Fruit fly (Drosophila melanogaster): ENCODE data around the gene CG34043.

Gene CG34043

DNA sequence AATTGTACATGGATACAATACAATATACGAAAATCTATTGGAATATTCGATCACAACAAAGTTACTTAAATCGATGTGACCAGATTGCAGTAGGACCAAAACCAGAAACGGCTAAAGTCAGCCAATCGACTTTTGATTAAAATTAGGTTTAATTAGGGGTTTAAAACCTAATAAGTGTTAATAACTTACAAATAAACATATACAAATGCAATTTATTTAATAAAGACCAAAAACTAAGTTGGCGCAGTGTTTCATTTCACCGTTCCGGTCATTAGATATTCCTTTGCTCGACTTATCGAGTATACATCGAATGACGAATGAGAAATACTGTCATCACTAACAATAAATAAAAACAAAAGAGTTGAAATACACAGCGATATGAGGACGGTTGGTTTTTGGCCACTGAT, 30.2 kb downstream of the CG34043 start, which contains the start of the genes bsk and CG31717 (continued):
- TF ChIP-seq eyg (GFP tag; optimal IDR thresholded peaks at IDR 0.05) (no peak), Atf-2 (GFP tag; optimal IDR thresholded peaks at IDR 0.05) (no peak), otp (GFP tag; IDR thresholded peaks at IDR 0.05) (no peak), ham (GFP tag; IDR thresholded peaks at IDR 0.05) (no peak), Deaf1 (tag; optimal IDR thresholded peaks at IDR 0.05) (no peak), CG17829 (tag; optimal IDR thresholded peaks at IDR 0.05) (peak; percentile 38), nmo (GFP tag; optimal IDR thresholded peaks at IDR 0.05) (peak; percentile 60), gt (GFP tag; IDR thresholded peaks at IDR 0.05) (no peak), sim (GFP tag; IDR thresholded peaks at IDR 0.05) (no peak), phol (tag; optimal IDR thresholded peaks at IDR 0.05) (peak; percentile 46), gce (GFP tag; IDR thresholded peaks at IDR 0.05) (no peak), Blimp-1 (GFP tag; optimal IDR thresholded peaks at IDR 0.05) (no peak), Sin3A (optimal IDR thresholded peaks at IDR 0.05) (peak; percentile 19), Gsc (GFP tag; IDR thresholded peaks at IDR 0.05) (no peak), CG11504 (tag; optimal IDR thresholded peaks at IDR 0.05) (no peak), stc (GFP tag; IDR thresholded peaks at IDR 0.05) (no peak), MTF-1 (GFP tag; optimal IDR thresholded peaks at IDR 0.05; ENCODE audit: borderline replicate concordance) (no peak), ap (GFP tag; IDR thresholded peaks at IDR 0.05) (no peak), Optix (GFP tag; IDR thresholded peaks at IDR 0.05) (no peak), CG2875 (GFP tag; optimal IDR thresholded peaks at IDR 0.05) (no peak), Sry-β (GFP tag; optimal IDR thresholded peaks at IDR 0.05) (no peak), CG1529 (GFP tag; optimal IDR thresholded peaks at IDR 0.05) (no peak), Hr51 (GFP tag; optimal IDR thresholded peaks at IDR 0.05) (no peak), Ada2b (GFP tag; IDR thresholded peaks at IDR 0.05) (no peak), toy (GFP tag; IDR thresholded peaks at IDR 0.05) (no peak), Hey (tag; optimal IDR thresholded peaks at IDR 0.05) (no peak), CG12299 (tag; optimal IDR thresholded peaks at IDR 0.05) (no peak), crc (GFP tag; optimal IDR thresholded peaks at IDR 0.05) (no peak), CG9876 (GFP tag; optimal IDR thresholded peaks at IDR 0.05) (no peak), pros (GFP tag; optimal IDR thresholded peaks at IDR 0.05) (no peak), TFAM (GFP tag; optimal IDR thresholded peaks at IDR 0.05) (no peak), crol (GFP tag; IDR thresholded peaks at IDR 0.05) (no peak), Pdp1 (GFP tag; optimal IDR thresholded peaks at IDR 0.05) (no peak), chm (GFP tag; IDR thresholded peaks at IDR 0.05) (no peak), ase (GFP tag; IDR thresholded peaks at IDR 0.05) (no peak), pnt (GFP tag; optimal IDR thresholded peaks at IDR 0.05) (no peak), gem (tag; optimal IDR thresholded peaks at IDR 0.05) (no peak), cas (GFP tag; IDR thresholded peaks at IDR 0.05) (no peak), odd (GFP tag; optimal IDR thresholded peaks at IDR 0.05) (no peak), repo (GFP tag; optimal IDR thresholded peaks at IDR 0.05) (no peak), CG6791 (GFP tag; IDR thresholded peaks at IDR 0.05; ENCODE audit: partially characterized antibody) (peak; percentile 58; the same call in 1 of the 3 replicates), ara (GFP tag; IDR thresholded peaks at IDR 0.05) (no peak), CG1024 (GFP tag; IDR thresholded peaks at IDR 0.05) (0 out of 2 replicates have a peak, but pooled peaks have one; percentile 11), CG32772 (GFP tag; IDR thresholded peaks at IDR 0.05) (no peak), salm (tag; optimal IDR thresholded peaks at IDR 0.05) (no peak), Atf6 (GFP tag; IDR thresholded peaks at IDR 0.05) (no peak), CG10321 (GFP tag; IDR thresholded peaks at IDR 0.05) (no peak), cwo (GFP tag; optimal IDR thresholded peaks at IDR 0.05) (no peak), BtbVII (GFP tag; optimal IDR thresholded peaks at IDR 0.05) (no peak), Kr (GFP tag; optimal IDR thresholded peaks at IDR 0.05) (peak; percentile 60), CG9797 (GFP tag; optimal IDR thresholded peaks at IDR 0.05) (peak; percentile 73), BEAF-32 (GFP tag; optimal IDR thresholded peaks at IDR 0.05) (peak; percentile 77)
